Worm (Caenorhabditis elegans): Measurements from ENCODE around the gene C01G10.1.

DNA sequence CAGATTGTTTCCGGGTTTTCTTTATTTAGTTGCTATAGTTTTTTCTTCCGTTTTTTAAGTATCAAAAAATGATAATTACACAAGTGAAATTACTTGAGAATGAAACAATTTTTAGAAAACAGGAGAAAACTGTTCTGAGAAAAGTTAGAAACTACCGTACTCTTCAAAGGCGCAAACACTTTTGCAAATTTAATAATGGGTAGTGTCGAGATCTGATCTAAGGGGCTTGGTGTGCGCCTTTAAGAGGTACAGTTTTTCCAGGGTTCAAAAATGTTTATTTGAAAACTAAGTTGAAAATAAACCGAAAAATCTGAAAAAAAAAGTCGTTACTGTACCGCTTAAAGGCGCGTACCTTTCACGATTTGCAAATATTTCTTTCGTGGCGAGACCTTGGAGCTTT lies 39.0 kb upstream of the C01G10.1 start:
- TF ChIP-seq lin-29 (GFP tag; IDR thresholded peaks at IDR 0.05) (no peak), nhr-77 (tag; optimal IDR thresholded peaks at IDR 0.05) (no peak), lin-39 (tag; optimal IDR thresholded peaks at IDR 0.05) (no peak)
